Fruit fly (Drosophila melanogaster) whole organism, embryonic: ENCODE results near the gene Cyp6v1.
A peak's percentile ranks its signal among the peaks of the same experiment; 100 is the strongest.

Experiments used
- CG10267 ChIP-seq: fragments of 200-800 bp; sonication (Bioruptor generic); optimal IDR thresholded peaks from 2 replicates; lab custom pipeline; 2018; ENCODE audit warnings: missing biosample characterization, mild to moderate bottlenecking, missing genetic modification characterization, moderate library complexity
- CG10274 ChIP-seq: fragments of 200-800 bp; sonication (Bioruptor generic); optimal IDR thresholded peaks from 3 replicates; lab custom pipeline; 2017; ENCODE audit warnings: missing biosample characterization, mild to moderate bottlenecking, missing genetic modification characterization
- CG11247 ChIP-seq: fragments of 200-800 bp; sonication (Bioruptor generic); IDR thresholded peaks from 2 replicates; pipeline ENCODE4 v1.3.6; 2022; ENCODE audit warnings: missing biosample characterization, missing genetic modification characterization
- CG13775 ChIP-seq: fragments of 200-800 bp; sonication (Bioruptor generic); optimal IDR thresholded peaks from 3 replicates; lab custom pipeline; 2017; ENCODE audit warnings: missing biosample characterization, mild to moderate bottlenecking, missing genetic modification characterization
- CG13894 ChIP-seq: fragments of 200-800 bp; sonication (Bioruptor generic); optimal IDR thresholded peaks from 3 replicates; lab custom pipeline; 2018; ENCODE audit warnings: missing biosample characterization, mild to moderate bottlenecking, missing genetic modification characterization, moderate library complexity
- CG15011 ChIP-seq: fragments of 200-800 bp; sonication (Bioruptor generic); optimal IDR thresholded peaks from 3 replicates; lab custom pipeline; 2018; ENCODE audit warnings: missing biosample characterization, mild to moderate bottlenecking, missing genetic modification characterization
- CG15269 ChIP-seq: fragments of 200-800 bp; sonication (Bioruptor generic); optimal IDR thresholded peaks from 2 replicates; lab custom pipeline; 2018; ENCODE audit warnings: missing biosample characterization, mild to moderate bottlenecking, missing genetic modification characterization, moderate library complexity
- CG15696 ChIP-seq: fragments of 200-800 bp; sonication (Bioruptor generic); optimal IDR thresholded peaks from 2 replicates; lab custom pipeline; 2019; ENCODE audit warnings: missing biosample characterization, mild to moderate bottlenecking, missing genetic modification characterization, moderate library complexity
- CG1602 ChIP-seq: fragments of 200-800 bp; sonication (Bioruptor generic); optimal IDR thresholded peaks from 3 replicates; lab custom pipeline; 2016; ENCODE audit warnings: missing biosample characterization, missing genetic modification characterization
- CG1603 ChIP-seq: fragments of 200-800 bp; sonication (Bioruptor generic); optimal IDR thresholded peaks from 2 replicates; lab custom pipeline; 2019; ENCODE audit warnings: missing biosample characterization, mild to moderate bottlenecking, missing genetic modification characterization, moderate library complexity
- CG1647 ChIP-seq: fragments of 200-800 bp; sonication (Bioruptor generic); optimal IDR thresholded peaks from 3 replicates; lab custom pipeline; 2016; ENCODE audit warnings: missing biosample characterization, missing genetic modification characterization
- CG16813 ChIP-seq: fragments of 200-800 bp; sonication (Bioruptor generic); IDR thresholded peaks from 3 replicates; pipeline ENCODE4 v1.3.6; 2022; ENCODE audit warnings: missing biosample characterization, missing genetic modification characterization; ENCODE audit not compliant: partially characterized antibody
- CG17385 ChIP-seq: fragments of 200-800 bp; sonication (Bioruptor generic); optimal IDR thresholded peaks from 3 replicates; lab custom pipeline; 2018; ENCODE audit warnings: missing biosample characterization, mild to moderate bottlenecking, missing genetic modification characterization
- CG2116 ChIP-seq: fragments of 200-800 bp; sonication (Bioruptor generic); optimal IDR thresholded peaks from 3 replicates; lab custom pipeline; 2018; ENCODE audit warnings: missing biosample characterization, mild to moderate bottlenecking, missing genetic modification characterization
- CG30020 ChIP-seq: fragments of 200-800 bp; optimal IDR thresholded peaks from 2 replicates; lab custom pipeline; 2019; ENCODE audit warnings: missing biosample characterization, mild to moderate bottlenecking, missing genetic modification characterization, moderate library complexity
- CG32532 ChIP-seq: fragments of 200-800 bp; sonication (Bioruptor generic); IDR thresholded peaks from 2 replicates; pipeline ENCODE4 v1.3.6; 2022; ENCODE audit warnings: missing biosample characterization, missing genetic modification characterization
- CG3995 ChIP-seq: fragments of 200-800 bp; sonication (Bioruptor generic); optimal IDR thresholded peaks from 3 replicates; lab custom pipeline; 2016; ENCODE audit warnings: missing biosample characterization, missing genetic modification characterization
- CG5953 ChIP-seq: fragments of 200-800 bp; sonication (Bioruptor generic); IDR thresholded peaks from 2 replicates; pipeline ENCODE4 v1.3.6; 2022; ENCODE audit warnings: missing biosample characterization, missing genetic modification characterization
- CG6689 ChIP-seq: fragments of 200-800 bp; sonication (Bioruptor generic); IDR thresholded peaks from 2 replicates; pipeline ENCODE4 v1.3.6; 2022; ENCODE audit warnings: missing biosample characterization, missing genetic modification characterization
- CG6813 ChIP-seq: fragments of 200-800 bp; sonication (Bioruptor generic); optimal IDR thresholded peaks from 2 replicates; lab custom pipeline; 2017; ENCODE audit warnings: missing biosample characterization, missing genetic modification characterization, mild to moderate bottlenecking, moderate library complexity, missing genetic modification reagents
- CG7745 ChIP-seq: fragments of 200-800 bp; sonication (Bioruptor generic); optimal IDR thresholded peaks from 2 replicates; lab custom pipeline; 2018; ENCODE audit warnings: missing biosample characterization, mild to moderate bottlenecking, missing genetic modification characterization, moderate library complexity
- CG7987 ChIP-seq: fragments of 200-800 bp; sonication (Bioruptor generic); optimal IDR thresholded peaks from 2 replicates; lab custom pipeline; 2018; ENCODE audit warnings: missing biosample characterization, mild to moderate bottlenecking, missing genetic modification characterization, moderate library complexity
- Camta ChIP-seq: fragments of 200-800 bp; sonication (Bioruptor generic); optimal IDR thresholded peaks from 2 replicates; lab custom pipeline; 2016; ENCODE audit warnings: missing biosample characterization, missing genetic modification characterization
- CkIIα-i1 ChIP-seq: fragments of 200-800 bp; sonication (Bioruptor generic); IDR thresholded peaks from 2 replicates; pipeline ENCODE4 v1.3.6; 2022; ENCODE audit warnings: missing biosample characterization, missing genetic modification characterization
- Gug ChIP-seq: fragments of 200-800 bp; sonication (Bioruptor generic); IDR thresholded peaks from 4 replicates; pipeline ENCODE4 v1.3.6; 2022; ENCODE audit warnings: missing biosample characterization, missing genetic modification characterization
- Hmx ChIP-seq: fragments of 200-800 bp; sonication (Bioruptor generic); optimal IDR thresholded peaks from 2 replicates; lab custom pipeline; 2016; ENCODE audit warnings: missing biosample characterization, missing genetic modification characterization
- Hr78 ChIP-seq, 2 experiments: fragments of 200-800 bp in 1 of 2; fragments of >200 bp in 1 of 2; sonication (Bioruptor generic) in 1 of 2; optimal IDR thresholded peaks; 2 replicates each; lab custom pipeline; 2017 to 2019; ENCODE audit warnings: missing biosample characterization in 2 of 2, missing genetic modification characterization in 2 of 2, mild to moderate bottlenecking in 1 of 2, moderate library complexity in 1 of 2
- MESR4 ChIP-seq: fragments of 200-800 bp; sonication (Bioruptor generic); optimal IDR thresholded peaks from 2 replicates; lab custom pipeline; 2018; ENCODE audit warnings: missing biosample characterization, mild to moderate bottlenecking, missing genetic modification characterization, moderate library complexity
- Rx ChIP-seq: fragments of 200-800 bp; sonication (Bioruptor generic); IDR thresholded peaks from 2 replicates; pipeline ENCODE4 v1.3.6; 2022; ENCODE audit warnings: missing biosample characterization, missing genetic modification characterization
- Spps ChIP-seq: fragments of 200-800 bp; sonication (Bioruptor generic); optimal IDR thresholded peaks from 2 replicates; lab custom pipeline; 2018; ENCODE audit warnings: missing biosample characterization, mild to moderate bottlenecking, missing genetic modification characterization
- Tbp ChIP-seq: fragments of >200 bp; optimal IDR thresholded peaks from 2 replicates; lab custom pipeline; 2018; ENCODE audit warnings: missing biosample characterization, missing genetic modification characterization
- abd-A ChIP-seq: fragments of 200-800 bp; sonication (Bioruptor generic); optimal IDR thresholded peaks from 3 replicates; lab custom pipeline; 2019; ENCODE audit warnings: missing biosample characterization, mild to moderate bottlenecking, missing genetic modification characterization, moderate library complexity
- chn ChIP-seq: fragments of 200-800 bp; sonication (Bioruptor generic); optimal IDR thresholded peaks from 2 replicates; lab custom pipeline; 2016; ENCODE audit warnings: missing biosample characterization, missing genetic modification characterization
- corto ChIP-seq: fragments of 200-800 bp; sonication (Bioruptor generic); optimal IDR thresholded peaks from 2 replicates; lab custom pipeline; 2016; ENCODE audit warnings: missing biosample characterization, mild to moderate bottlenecking, missing genetic modification characterization, moderate library complexity
- gro ChIP-seq: fragments of 200-800 bp; sonication (Bioruptor generic); optimal IDR thresholded peaks from 2 replicates; lab custom pipeline; 2016; ENCODE audit warnings: missing biosample characterization, missing genetic modification characterization
- insv ChIP-seq, 2 experiments: fragments of 200-800 bp; sonication (Bioruptor generic); optimal IDR thresholded peaks; 3 replicates each; lab custom pipeline; 2016 to 2018; ENCODE audit warnings: missing biosample characterization in 2 of 2, missing genetic modification characterization in 2 of 2
- jigr1 ChIP-seq: fragments of 200-800 bp; sonication (Bioruptor generic); IDR thresholded peaks from 3 replicates; pipeline ENCODE4 v1.3.6; 2022; ENCODE audit warnings: missing biosample characterization, missing genetic modification characterization
- lola ChIP-seq, 3 experiments: fragments of >200 bp in 2 of 3; fragments of 200-800 bp in 1 of 3; sonication (Bioruptor generic) in 1 of 3; optimal IDR thresholded peaks; 2 replicates each; lab custom pipeline; 2017 to 2019; ENCODE audit warnings: missing biosample characterization in 3 of 3, missing genetic modification characterization in 3 of 3, mild to moderate bottlenecking in 1 of 3, moderate library complexity in 1 of 3
- maf-S ChIP-seq: fragments of 200-800 bp; sonication (Bioruptor generic); optimal IDR thresholded peaks from 2 replicates; lab custom pipeline; 2016; ENCODE audit warnings: missing biosample characterization, missing genetic modification characterization
- nom ChIP-seq: fragments of 200-800 bp; sonication (Bioruptor generic); optimal IDR thresholded peaks from 2 replicates; lab custom pipeline; 2017; ENCODE audit warnings: missing biosample characterization, missing genetic modification characterization, mild to moderate bottlenecking, moderate library complexity, missing genetic modification reagents
- pros ChIP-seq: fragments of 200-800 bp; sonication (Bioruptor generic); optimal IDR thresholded peaks from 3 replicates; lab custom pipeline; 2019; ENCODE audit warnings: missing biosample characterization, mild to moderate bottlenecking, missing genetic modification characterization, moderate library complexity
- pum ChIP-seq: fragments of 200-800 bp; sonication (Bioruptor generic); optimal IDR thresholded peaks from 2 replicates; lab custom pipeline; 2016; ENCODE audit warnings: missing biosample characterization, missing genetic modification characterization
- sc ChIP-seq, 3 experiments: fragments of >200 bp in 2 of 3; fragments of 200-800 bp in 1 of 3; sonication (Bioruptor generic) in 1 of 3; optimal IDR thresholded peaks; 2 replicates in 2 of 3; 3 replicates in 1 of 3; lab custom pipeline; 2017; ENCODE audit warnings: mild to moderate bottlenecking in 1 of 3, missing biosample characterization in 1 of 3, missing genetic modification characterization in 1 of 3, missing genetic modification reagents in 1 of 3
- sens ChIP-seq: fragments of 200-800 bp; sonication (Bioruptor generic); peaks from one replicate; lab custom pipeline; 2016; ENCODE audit warnings: missing biosample characterization, missing genetic modification characterization
- sr ChIP-seq: fragments of 200-800 bp; sonication (Bioruptor generic); IDR thresholded peaks from 3 replicates; pipeline ENCODE4 v1.3.6; 2022; ENCODE audit warnings: missing biosample characterization, missing genetic modification characterization
- ssp ChIP-seq: fragments of 200-800 bp; sonication (Bioruptor generic); IDR thresholded peaks from 2 replicates; pipeline ENCODE4 v1.3.6; 2022; ENCODE audit warnings: missing biosample characterization, missing genetic modification characterization
- tap ChIP-seq: fragments of 200-800 bp; optimal IDR thresholded peaks from 3 replicates; lab custom pipeline; 2019; ENCODE audit warnings: missing biosample characterization, mild to moderate bottlenecking, missing genetic modification characterization, moderate library complexity
- tna ChIP-seq: fragments of 200-800 bp; sonication (Bioruptor generic); IDR thresholded peaks from 2 replicates; pipeline ENCODE4 v1.3.6; 2022; ENCODE audit warnings: missing biosample characterization, missing genetic modification characterization; ENCODE audit not compliant: partially characterized antibody
- wdn ChIP-seq: fragments of 200-800 bp; sonication (Bioruptor generic); IDR thresholded peaks from 2 replicates; pipeline ENCODE4 v1.3.6; 2022; ENCODE audit warnings: missing biosample characterization, missing genetic modification characterization
- zen ChIP-seq: fragments of 200-800 bp; sonication (Bioruptor generic); optimal IDR thresholded peaks from 3 replicates; lab custom pipeline; 2018; ENCODE audit warnings: missing biosample characterization, mild to moderate bottlenecking, missing genetic modification characterization, moderate library complexity

The Cyp6v1 gene

DNA sequence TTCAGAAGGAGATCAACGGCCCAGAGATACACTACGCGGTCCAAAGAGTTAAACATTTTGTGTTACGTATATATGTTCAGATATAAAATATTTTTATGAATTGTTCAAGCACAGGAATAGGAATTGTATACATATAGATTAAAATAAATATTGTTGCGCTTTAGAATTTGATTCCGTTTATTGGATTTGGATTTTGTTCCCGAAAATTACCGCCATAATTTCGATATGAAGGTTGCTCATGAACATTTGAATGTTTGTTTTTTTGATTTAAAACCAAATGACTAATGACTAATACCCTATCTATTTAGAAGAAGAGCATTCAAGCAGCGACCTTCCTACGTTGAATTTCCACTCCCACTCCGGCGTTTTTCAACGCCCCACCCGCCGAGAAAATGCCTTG is 13.0 kb upstream of the Cyp6v1 start (continued):
- TF ChIP-seq CG6813 (GFP tag; lab: Kevin White, UChicago) = no peak
- TF ChIP-seq insv (GFP tag; optimal IDR thresholded peaks at IDR 0.05; lab: Kevin White, UChicago) = no peak
- no peak for TF ChIP-seq jigr1 (GFP tag; lab: Robert Waterston, UW)
- TF ChIP-seq CG7745 (tag; lab: Kevin White, UChicago) = no peak
- peak; percentile 60 for TF ChIP-seq sens
- TF ChIP-seq CG13775 (GFP tag; lab: Kevin White, UChicago) = peak; percentile 27
- TF ChIP-seq sr = no peak
- TF ChIP-seq MESR4 = no peak
- no peak for TF ChIP-seq corto (GFP tag; lab: Kevin White, UChicago)
- TF ChIP-seq maf-S = no peak
- TF ChIP-seq gro (GFP tag; lab: Kevin White, UChicago) = no peak
- TF ChIP-seq CG6689 (GFP tag; lab: Robert Waterston, UW) = 0 out of 2 replicates have a peak, but pooled peaks have one; percentile 9
- TF ChIP-seq Hr78 (GFP tag; optimal IDR thresholded peaks at IDR 0.05; lab: Kevin White, UChicago) = no peak
- no peak for TF ChIP-seq CG10274
- no peak for TF ChIP-seq CG5953 (GFP tag; lab: Robert Waterston, UW)
- TF ChIP-seq CG3995 (GFP tag; lab: Kevin White, UChicago) = no peak
- TF ChIP-seq CG7987 (GFP tag; lab: Kevin White, UChicago) = no peak
- no peak for TF ChIP-seq CG2116 (GFP tag; lab: Kevin White, UChicago)
- TF ChIP-seq CG11247 (GFP tag; lab: Robert Waterston, UW) = no peak
- no peak for TF ChIP-seq Camta (GFP tag; lab: Kevin White, UChicago)
- TF ChIP-seq Gug (GFP tag; lab: Robert Waterston, UW) = no peak
- peak in 1 of 3 experiments; percentile 71 for TF ChIP-seq lola (GFP tag; optimal IDR thresholded peaks at IDR 0.05; lab: Kevin White, UChicago)
- peak; percentile 10 for TF ChIP-seq tap (tag; lab: Kevin White, UChicago)
- TF ChIP-seq CG1603 = peak; percentile 28
- TF ChIP-seq chn = peak; percentile 23
- no peak for TF ChIP-seq CG13894 (tag; lab: Kevin White, UChicago)
- no peak for TF ChIP-seq abd-A (tag; lab: Kevin White, UChicago)
- TF ChIP-seq CG30020 (tag; lab: Kevin White, UChicago) = no peak
- TF ChIP-seq CG17385 = peak; percentile 8
- no peak for TF ChIP-seq Hmx (GFP tag; lab: Kevin White, UChicago)
- TF ChIP-seq Rx (GFP tag; lab: Robert Waterston, UW) = no peak
- no peak for TF ChIP-seq tna (GFP tag; lab: Robert Waterston, UW)
- no peak for TF ChIP-seq Spps (tag; lab: Kevin White, UChicago)
- no peak for TF ChIP-seq wdn (GFP tag; lab: Robert Waterston, UW)
- TF ChIP-seq CG15696 (tag; lab: Kevin White, UChicago) = no peak
- no peak for TF ChIP-seq CkIIα-i1 (GFP tag; lab: Robert Waterston, UW)
- TF ChIP-seq CG15269 = no peak
- no peak for TF ChIP-seq CG1647 (GFP tag; lab: Kevin White, UChicago)
- TF ChIP-seq CG1602 = peak; percentile 9
- no peak for TF ChIP-seq sc (optimal IDR thresholded peaks at IDR 0.05; lab: Kevin White, UChicago)
- TF ChIP-seq sc (GFP tag; optimal IDR thresholded peaks at IDR 0.05; lab: Kevin White, UChicago) = peak; percentile 42
- TF ChIP-seq CG15011 = no peak
- no peak for TF ChIP-seq CG32532 (GFP tag; lab: Robert Waterston, UW)
- TF ChIP-seq zen (tag; lab: Kevin White, UChicago) = no peak
- no peak for TF ChIP-seq ssp (GFP tag; lab: Robert Waterston, UW)
- peak; percentile 30 for TF ChIP-seq CG10267 (tag; lab: Kevin White, UChicago)
- TF ChIP-seq nom (GFP tag; lab: Kevin White, UChicago) = no peak
- TF ChIP-seq pum (GFP tag; lab: Kevin White, UChicago) = no peak
- no peak for TF ChIP-seq Tbp (GFP tag; lab: Kevin White, UChicago)
- TF ChIP-seq CG16813 (GFP tag; lab: Robert Waterston, UW) = no peak
- no peak for TF ChIP-seq pros (GFP tag; lab: Kevin White, UChicago)
